Worm (Caenorhabditis elegans) whole organism, L2 larva: ENCODE data around the gene Y39A1A.2.

Experiments used
- aly-2 ChIP-seq: fragments of 150-350 bp; optimal IDR thresholded peaks from 2 replicates; lab custom pipeline; 2014; ENCODE audit warnings: missing biosample characterization, missing genetic modification characterization
- fos-1 ChIP-seq: fragments of 150-350 bp; optimal IDR thresholded peaks from 2 replicates; lab custom pipeline; 2014; ENCODE audit warnings: missing biosample characterization, missing genetic modification characterization
- lsy-2 ChIP-seq, 2 experiments: fragments of 150-350 bp in 1 of 2; sonication (generic microtip) in 1 of 2; optimal IDR thresholded peaks; 2 replicates each; lab custom pipeline; 2014 to 2017; ENCODE audit warnings: missing biosample characterization in 2 of 2, missing genetic modification characterization in 2 of 2
- mdl-1 ChIP-seq, 2 experiments: fragments of 150-350 bp in 1 of 2; sonication (generic microtip) in 1 of 2; optimal IDR thresholded peaks; 2 replicates each; lab custom pipeline; 2017; ENCODE audit warnings: missing biosample characterization in 2 of 2, missing genetic modification characterization in 2 of 2
- nhr-11 ChIP-seq: fragments of 150-350 bp; optimal IDR thresholded peaks from 2 replicates; lab custom pipeline; 2014; ENCODE audit warnings: missing biosample characterization, missing genetic modification characterization
- nhr-237 ChIP-seq: fragments of 150-350 bp; optimal IDR thresholded peaks from 2 replicates; lab custom pipeline; 2014; ENCODE audit warnings: missing biosample characterization, missing genetic modification characterization
- nhr-77 ChIP-seq: fragments of 150-350 bp; optimal IDR thresholded peaks from 2 replicates; lab custom pipeline; 2014; ENCODE audit warnings: missing biosample characterization, missing genetic modification characterization
- snpc-4 ChIP-seq: fragments of 150-350 bp; optimal IDR thresholded peaks from 2 replicates; lab custom pipeline; 2014; ENCODE audit warnings: missing biosample characterization, missing genetic modification characterization

DNA sequence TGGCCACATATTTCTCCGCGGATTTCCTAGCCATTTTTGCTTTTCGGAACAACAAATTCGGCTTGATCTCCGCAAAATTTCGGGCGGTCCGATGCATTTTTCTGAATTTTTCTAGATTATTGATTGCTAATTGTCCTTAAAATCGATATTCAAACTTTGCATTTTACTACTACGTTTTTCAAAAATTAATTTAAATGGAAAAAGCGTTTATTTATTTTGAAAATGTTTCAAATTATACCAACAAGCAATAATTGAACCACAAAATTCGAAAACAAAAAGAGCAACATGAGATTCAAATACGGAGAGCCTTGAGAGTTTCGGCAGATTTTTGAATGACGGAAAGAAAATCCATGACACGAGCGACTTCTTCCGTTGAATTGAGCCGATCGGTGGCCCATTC, 8.3 kb downstream of the Y39A1A.2 start, which contains the start of gene Y45F3A.9:
- TF ChIP-seq lsy-2 (tag; optimal IDR thresholded peaks at IDR 0.05; lab: Kevin White, UChicago) (no peak), nhr-237 (tag; lab: Kevin White, UChicago) (no peak), mdl-1 (tag; optimal IDR thresholded peaks at IDR 0.05; lab: Kevin White, UChicago) (no peak), nhr-77 (tag; lab: Kevin White, UChicago) (no peak), aly-2 (tag; lab: Kevin White, UChicago) (no peak), nhr-11 (tag; lab: Kevin White, UChicago) (no peak), fos-1 (no peak), snpc-4 (tag; lab: Kevin White, UChicago) (no peak)
